Fruit fly (Drosophila melanogaster) ovary, adult (tissue): ENCODE results near the gene CG34348.

Experiments
- CG17801 ChIP-seq: fragments of 200-800 bp; optimal IDR thresholded peaks from 2 replicates; lab custom pipeline; 2019; ENCODE audit warnings: missing biosample characterization, mild to moderate bottlenecking, missing genetic modification characterization, moderate library complexity; ENCODE audit not compliant: partially characterized antibody

CG34348 gene

dm6 chrX:11372764-11373712 is 33.4 kb downstream of the CG34348 start:
- peak; percentile 94 for TF ChIP-seq CG17801 (GFP tag; lab: Kevin White, UChicago)

- TF ChIP-seq CG17801 (GFP tag; lab: Kevin White, UChicago), result no peak
Observed at dm6 chrX:11374320-11374719, 34.6 kb downstream of the CG34348 start.

DNA sequence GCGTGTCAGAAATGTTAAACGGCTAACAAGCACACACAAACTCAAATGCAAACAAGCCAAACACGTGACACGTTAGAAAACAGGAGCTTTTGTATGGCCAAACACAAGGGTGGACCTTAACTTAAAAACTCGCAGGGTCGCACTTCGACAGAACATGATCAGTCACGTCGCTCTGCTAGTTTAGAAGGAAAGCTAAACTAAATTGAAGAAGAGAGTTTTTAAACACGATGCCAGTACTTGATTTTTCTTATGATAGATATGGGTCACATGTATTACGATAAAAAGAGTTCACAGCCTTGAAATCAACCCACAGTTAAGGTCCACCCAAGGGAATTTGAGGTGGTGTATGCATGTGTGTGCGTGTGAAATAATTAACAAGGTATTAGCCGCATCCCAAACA is 38.7 kb downstream of the CG34348 start:
- no peak for TF ChIP-seq CG17801 (GFP tag; lab: Kevin White, UChicago)

DNA sequence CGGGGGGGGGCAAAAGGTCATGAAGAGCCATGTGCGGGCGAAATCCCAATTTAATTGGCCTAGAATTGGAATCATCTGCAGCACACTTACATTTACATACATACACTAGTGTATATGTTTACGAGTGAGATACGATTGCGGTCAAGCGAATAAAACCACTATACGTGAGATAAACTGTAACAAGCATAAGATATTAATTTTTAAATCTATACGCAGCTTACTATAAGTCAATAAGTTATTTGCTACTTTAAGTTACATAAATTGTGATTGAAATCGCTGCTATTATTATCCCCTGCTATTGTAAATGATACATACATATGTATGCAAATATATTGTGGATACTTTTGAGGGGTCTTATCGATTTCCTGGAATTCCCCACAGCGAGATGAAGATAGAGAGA is 39.5 kb downstream of the CG34348 start:
- TF ChIP-seq CG17801 (GFP tag; lab: Kevin White, UChicago), result peak; percentile 48

dm6 chrX:11379747-11380146 is 40.1 kb downstream of the CG34348 start:
- TF ChIP-seq CG17801 (GFP tag; lab: Kevin White, UChicago), result no peak

DNA sequence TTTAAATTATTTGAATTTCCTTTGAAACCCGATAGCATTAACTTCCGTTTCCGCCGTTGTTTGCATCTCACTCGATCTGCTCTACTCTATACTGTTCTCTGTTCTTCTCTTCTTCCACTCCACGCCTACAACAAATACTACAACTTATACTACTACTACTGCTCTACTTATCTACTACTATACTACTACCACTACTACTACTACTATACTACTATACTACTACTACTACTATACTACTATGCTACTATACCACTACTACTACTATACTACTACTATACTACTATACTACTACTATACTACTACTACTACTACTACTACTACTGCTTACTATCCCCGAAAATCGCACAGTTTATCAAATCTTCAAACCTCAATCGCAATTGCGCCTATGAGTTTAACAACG is 42.9 kb downstream of the CG34348 start:
- no peak for TF ChIP-seq CG17801 (GFP tag; lab: Kevin White, UChicago)

DNA sequence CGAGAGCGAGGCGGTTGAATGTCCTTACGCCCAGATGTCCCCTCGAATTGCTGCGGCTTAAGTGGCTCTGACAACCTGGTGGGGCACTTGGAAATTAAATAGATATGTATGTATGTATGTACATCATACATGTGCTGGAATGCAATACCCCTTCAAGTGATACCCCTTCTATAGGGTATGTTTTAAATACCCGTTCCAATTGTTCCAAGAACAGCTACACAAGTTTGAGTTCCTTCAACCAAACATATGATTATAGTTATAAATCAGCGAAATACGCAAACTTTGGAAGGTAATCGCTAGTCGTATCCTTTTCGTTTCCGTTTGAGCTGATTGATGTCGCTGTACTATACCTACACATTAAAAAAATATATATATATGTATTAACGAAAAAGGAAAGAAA is 43.9 kb downstream of the CG34348 start:
- TF ChIP-seq CG17801 (GFP tag; lab: Kevin White, UChicago), result no peak

dm6 chrX:11384023-11384444 is 44.4 kb downstream of the CG34348 start:
- TF ChIP-seq CG17801 (GFP tag; lab: Kevin White, UChicago), result no peak

- TF ChIP-seq CG17801 (GFP tag; lab: Kevin White, UChicago), result no peak
Observed at dm6 chrX:11385498-11385897, 45.8 kb downstream of the CG34348 start.

DNA sequence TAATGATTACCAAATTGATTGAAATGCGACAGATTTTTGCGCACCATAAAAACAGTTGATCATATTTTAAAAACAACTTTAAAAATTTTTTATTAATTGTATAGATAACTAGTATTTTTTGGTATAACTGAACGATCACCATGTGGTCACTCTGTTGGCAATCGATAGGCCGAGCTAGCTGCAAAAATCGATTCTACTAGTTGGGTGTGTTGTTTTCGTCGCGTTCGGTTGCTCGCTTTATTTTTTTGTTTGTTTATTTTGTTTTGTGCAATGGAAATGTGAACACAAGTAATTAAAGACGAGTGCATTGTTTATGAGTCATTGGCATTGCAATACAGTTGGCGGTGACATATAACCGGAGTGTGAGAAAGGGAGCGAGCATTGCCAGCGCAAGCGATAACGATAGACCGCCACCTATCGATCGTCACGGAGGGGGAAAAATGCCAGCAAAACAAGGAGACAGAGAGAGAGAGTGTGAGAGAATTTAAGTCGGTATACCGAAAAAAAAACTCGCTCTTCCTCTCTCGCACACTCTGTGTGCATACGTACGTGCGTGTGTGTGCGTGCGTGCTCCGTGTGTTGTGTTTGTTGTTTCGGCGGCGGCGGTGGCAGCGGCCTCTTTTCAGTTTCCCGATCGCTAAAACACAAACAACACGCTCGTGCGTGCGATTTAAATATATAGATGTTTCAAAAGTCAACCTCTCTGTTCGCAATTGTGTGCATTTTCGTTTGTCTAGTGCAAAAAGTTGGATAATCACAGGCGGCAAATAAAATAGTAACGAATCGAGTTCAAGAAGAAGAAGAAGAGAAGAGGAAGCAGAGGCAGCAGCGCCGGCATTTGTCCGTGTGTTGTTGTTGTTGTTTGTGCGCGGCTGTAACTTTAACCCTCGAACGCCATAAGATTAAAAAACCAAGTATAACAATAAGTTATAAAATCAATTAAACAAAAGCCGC is 50.1 kb downstream of the CG34348 start:
- TF ChIP-seq CG17801 (GFP tag; lab: Kevin White, UChicago), result peak; percentile 50

DNA sequence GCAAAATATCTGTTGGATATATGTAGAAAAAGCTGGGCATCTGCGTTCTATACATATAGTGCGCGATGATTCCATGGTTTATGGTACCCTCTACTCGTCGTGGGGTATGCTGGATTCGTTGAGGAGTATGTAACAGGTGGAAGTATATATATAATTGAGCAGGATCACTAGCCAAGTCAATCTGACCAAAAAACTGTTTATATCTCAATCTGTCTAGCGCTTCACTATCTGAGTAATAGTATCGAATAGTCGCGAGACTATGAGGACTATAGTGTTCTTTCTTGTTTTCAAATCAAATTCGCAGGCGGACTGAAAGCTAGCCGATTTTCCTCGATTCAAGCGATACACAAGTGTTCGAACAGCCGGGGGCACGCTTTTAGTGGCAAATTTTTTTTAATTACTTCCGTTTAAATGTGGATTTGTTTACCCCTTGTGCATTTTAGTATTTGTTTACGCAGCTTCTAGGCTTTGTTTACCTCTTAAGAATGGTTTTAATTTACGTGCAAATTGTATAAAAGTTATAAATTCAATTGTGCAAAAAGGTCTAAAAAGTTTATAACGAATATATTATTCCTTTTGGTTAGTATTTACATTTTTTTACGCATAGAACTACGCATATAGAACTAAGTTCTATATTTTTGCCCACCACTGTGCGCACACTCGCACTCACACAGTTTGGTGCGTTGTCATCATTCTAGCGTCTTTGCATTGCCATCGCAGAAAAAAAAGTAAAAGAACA is 51.1 kb downstream of the CG34348 start:
- peak; percentile 46 for TF ChIP-seq CG17801 (GFP tag; lab: Kevin White, UChicago)

- TF ChIP-seq CG17801 (GFP tag; lab: Kevin White, UChicago), result no peak
Observed at dm6 chrX:11391364-11391915, 51.8 kb downstream of the CG34348 start.

dm6 chrX:11393003-11393620 is 53.4 kb downstream of the CG34348 start:
- TF ChIP-seq CG17801 (GFP tag; lab: Kevin White, UChicago), result no peak
